Worm (Caenorhabditis elegans) whole organism, young adult: ENCODE data around the gene F15B9.6.

Source experiments
- ama-1 ChIP-seq, 3 experiments: fragments of 150-350 bp in 1 of 3; sonication (generic microtip) in 2 of 3; optimal IDR thresholded peaks; 2 replicates each; lab custom pipeline; 2014 to 2018; ENCODE audit warnings: missing biosample characterization in 2 of 3, missing genetic modification characterization in 2 of 3, missing genetic modification reagents in 2 of 3
- attf-3 ChIP-seq: fragments of 200-800 bp; sonication (Bioruptor generic); conservative IDR thresholded peaks from 2 replicates; pipeline ENCODE4 v1.3.6; 2022; ENCODE audit warnings: missing genetic modification reagents, missing genetic modification characterization, missing compliant biosample characterization
- ceh-100 ChIP-seq: fragments of 200-800 bp; sonication (Bioruptor generic); IDR thresholded peaks from 2 replicates; pipeline ENCODE4 v1.3.6; 2022; ENCODE audit warnings: missing genetic modification reagents, missing genetic modification characterization, missing compliant biosample characterization
- efl-1 ChIP-seq: fragments of 150-350 bp; optimal IDR thresholded peaks from 2 replicates; lab custom pipeline; 2014; ENCODE audit warnings: missing biosample characterization, missing genetic modification reagents, missing genetic modification characterization
- lin-35 ChIP-seq, 3 experiments: fragments of 150-350 bp in 2 of 3; sonication (generic microtip) in 1 of 3; optimal IDR thresholded peaks; 2 replicates each; lab custom pipeline; 2014 to 2018; ENCODE audit warnings: missing biosample characterization in 3 of 3, missing genetic modification characterization in 3 of 3, missing genetic modification reagents in 3 of 3
- pbrm-1 ChIP-seq: fragments of 200-800 bp; sonication (Bioruptor generic); IDR thresholded peaks from 2 replicates; pipeline ENCODE4 v1.3.6; 2022; ENCODE audit warnings: missing genetic modification reagents, missing genetic modification characterization, missing compliant biosample characterization
- pha-4 ChIP-seq: fragments of 150-350 bp; sonication (generic microtip); optimal IDR thresholded peaks from 2 replicates; lab custom pipeline; 2014; ENCODE audit warnings: missing biosample characterization, missing genetic modification reagents, missing genetic modification characterization
- rpc-1 ChIP-seq, 2 experiments: fragments of 150-350 bp in 1 of 2; sonication (generic microtip) in 1 of 2; optimal IDR thresholded peaks; 2 replicates each; lab custom pipeline; 2014 to 2018; ENCODE audit warnings: missing biosample characterization in 1 of 2, missing genetic modification characterization in 1 of 2, missing genetic modification reagents in 1 of 2, missing genotype in 1 of 2
- sea-2 ChIP-seq: fragments of 200-800 bp; sonication (Bioruptor generic); IDR thresholded peaks from 2 replicates; pipeline ENCODE4 v1.3.6; 2022; ENCODE audit warnings: missing genetic modification characterization, missing compliant biosample characterization
- tbp1 ChIP-seq: fragments of 200-800 bp; sonication (Bioruptor generic); optimal IDR thresholded peaks from 2 replicates; lab custom pipeline; 2018; ENCODE audit warnings: mild to moderate bottlenecking, missing genetic modification characterization, missing compliant biosample characterization

- no peak for TF ChIP-seq pbrm-1 (GFP tag; lab: Robert Waterston, UW)
- TF ChIP-seq lin-35 (GFP tag; optimal IDR thresholded peaks at IDR 0.05; lab: Kevin White, UChicago), result no peak
- TF ChIP-seq efl-1 (GFP tag; lab: Kevin White, UChicago), result no peak
- no peak for TF ChIP-seq ceh-100 (GFP tag; lab: Robert Waterston, UW)
- TF ChIP-seq pha-4 (tag; lab: Kevin White, UChicago), result no peak
- TF ChIP-seq ama-1 (optimal IDR thresholded peaks at IDR 0.05; lab: Kevin White, UChicago), result no peak
- TF ChIP-seq ama-1 (GFP tag; optimal IDR thresholded peaks at IDR 0.05; lab: Kevin White, UChicago), result no peak
- TF ChIP-seq sea-2 (GFP tag; lab: Robert Waterston, UW), result no peak
- no peak for TF ChIP-seq tbp1
- TF ChIP-seq rpc-1 (optimal IDR thresholded peaks at IDR 0.05; lab: Kevin White, UChicago), result no peak
- TF ChIP-seq rpc-1 (tag; optimal IDR thresholded peaks at IDR 0.05; lab: Kevin White, UChicago), result no peak
- no peak for TF ChIP-seq attf-3
Observed at ce11 chrV:13043195-13043762, 29.3 kb downstream of the F15B9.6 start, which contains the start of gene lap-2.
